Worm (Caenorhabditis elegans) whole organism, late embryonic: ENCODE measurements around the gene R07B7.10.
A peak's percentile ranks its signal among the peaks of the same experiment; 100 is the strongest.

Experiments
- C08G9.2 ChIP-seq: sonication (generic microtip); optimal IDR thresholded peaks from 2 replicates; lab custom pipeline; 2016; ENCODE audit warnings: mild to moderate bottlenecking, missing genetic modification characterization, moderate library complexity, missing compliant biosample characterization
- C38D4.7 ChIP-seq: fragments of 200-800 bp; sonication (Bioruptor generic); optimal IDR thresholded peaks from 2 replicates; lab custom pipeline; 2018; ENCODE audit warnings: mild to moderate bottlenecking, missing genetic modification characterization, moderate library complexity, missing compliant biosample characterization
- K09A11.1 ChIP-seq: sonication (generic microtip); optimal IDR thresholded peaks from 2 replicates; lab custom pipeline; 2017; ENCODE audit warnings: antibody characterized with exemption, mild to moderate bottlenecking, missing genetic modification characterization, missing compliant biosample characterization; ENCODE audit not compliant: insufficient read depth
- T23F11.4 ChIP-seq: fragments of 200-800 bp; sonication (Bioruptor generic); optimal IDR thresholded peaks from 2 replicates; lab custom pipeline; 2018; ENCODE audit warnings: mild to moderate bottlenecking, missing genetic modification characterization, missing compliant biosample characterization
- Y22D7AL.16 ChIP-seq: sonication (generic microtip); optimal IDR thresholded peaks from 2 replicates; lab custom pipeline; 2016; ENCODE audit warnings: missing genetic modification characterization, missing compliant biosample characterization
- ceh-18 ChIP-seq: sonication (generic microtip); optimal IDR thresholded peaks from 2 replicates; lab custom pipeline; 2016; ENCODE audit warnings: missing genetic modification characterization, missing compliant biosample characterization
- ceh-2 ChIP-seq: sonication (generic microtip); optimal IDR thresholded peaks from 2 replicates; lab custom pipeline; 2016; ENCODE audit warnings: missing genotype, missing genetic modification characterization, missing compliant biosample characterization
- ceh-30 ChIP-seq: fragments of 150-350 bp; optimal IDR thresholded peaks from 2 replicates; lab custom pipeline; 2014; ENCODE audit warnings: missing biosample characterization, missing genetic modification characterization
- ceh-31 ChIP-seq: sonication (generic microtip); optimal IDR thresholded peaks from 2 replicates; lab custom pipeline; 2016; ENCODE audit warnings: missing genetic modification characterization, missing compliant biosample characterization
- ceh-34 ChIP-seq: sonication (generic microtip); optimal IDR thresholded peaks from 2 replicates; lab custom pipeline; 2016; ENCODE audit warnings: mild to moderate bottlenecking, missing genetic modification characterization, missing compliant biosample characterization
- ceh-9 ChIP-seq: sonication (generic microtip); optimal IDR thresholded peaks from 2 replicates; lab custom pipeline; 2016; ENCODE audit warnings: mild to moderate bottlenecking, missing genetic modification characterization, inconsistent platforms, missing compliant biosample characterization
- elt-2 ChIP-seq: sonication (generic microtip); optimal IDR thresholded peaks from 2 replicates; lab custom pipeline; 2016; ENCODE audit warnings: missing genetic modification reagents, missing genetic modification characterization, missing compliant biosample characterization
- ets-4 ChIP-seq: sonication (generic microtip); optimal IDR thresholded peaks from 2 replicates; lab custom pipeline; 2016; ENCODE audit warnings: missing genetic modification characterization, missing compliant biosample characterization
- eyg-1 ChIP-seq: sonication (generic microtip); optimal IDR thresholded peaks from 2 replicates; lab custom pipeline; 2016; ENCODE audit warnings: missing genotype, missing genetic modification characterization, missing compliant biosample characterization
- fax-1 ChIP-seq: sonication (generic microtip); optimal IDR thresholded peaks from 2 replicates; lab custom pipeline; 2016; ENCODE audit warnings: missing genotype, missing genetic modification characterization, missing compliant biosample characterization
- gmeb-2 ChIP-seq: sonication (generic microtip); optimal IDR thresholded peaks from 2 replicates; lab custom pipeline; 2016; ENCODE audit warnings: missing genetic modification characterization, inconsistent platforms, missing compliant biosample characterization
- hlh-15 ChIP-seq: sonication (generic microtip); optimal IDR thresholded peaks from 2 replicates; lab custom pipeline; 2016; ENCODE audit warnings: missing genetic modification characterization, missing compliant biosample characterization
- hlh-30 ChIP-seq: sonication (generic microtip); optimal IDR thresholded peaks from 2 replicates; lab custom pipeline; 2017; ENCODE audit warnings: antibody characterized with exemption, missing genetic modification characterization, missing compliant biosample characterization; ENCODE audit not compliant: insufficient read depth
- hlh-6 ChIP-seq: sonication (generic microtip); optimal IDR thresholded peaks from 2 replicates; lab custom pipeline; 2016; ENCODE audit warnings: missing genotype, missing genetic modification characterization, missing compliant biosample characterization
- lin-11 ChIP-seq: fragments of 200-800 bp; sonication (Bioruptor generic); optimal IDR thresholded peaks from 2 replicates; lab custom pipeline; 2018; ENCODE audit warnings: mild to moderate bottlenecking, missing genetic modification characterization, missing compliant biosample characterization
- madf-2 ChIP-seq: sonication (generic microtip); optimal IDR thresholded peaks from 2 replicates; lab custom pipeline; 2017; ENCODE audit warnings: missing genetic modification characterization, missing compliant biosample characterization
- mec-3 ChIP-seq: sonication (generic microtip); optimal IDR thresholded peaks from 2 replicates; lab custom pipeline; 2016; ENCODE audit warnings: borderline replicate concordance, missing genetic modification characterization, missing compliant biosample characterization
- nhr-11 ChIP-seq: fragments of 150-350 bp; optimal IDR thresholded peaks from 2 replicates; lab custom pipeline; 2014; ENCODE audit warnings: missing biosample characterization, missing genetic modification characterization
- pag-3 ChIP-seq: sonication (generic microtip); optimal IDR thresholded peaks from 2 replicates; lab custom pipeline; 2016; ENCODE audit warnings: missing compliant biosample characterization, missing genetic modification characterization, borderline replicate concordance
- pax-1 ChIP-seq: fragments of 150-350 bp; optimal IDR thresholded peaks from 2 replicates; lab custom pipeline; 2014; ENCODE audit warnings: missing biosample characterization, missing genetic modification characterization
- pros-1 ChIP-seq: fragments of 150-350 bp; optimal IDR thresholded peaks from 2 replicates; lab custom pipeline; 2014; ENCODE audit warnings: missing biosample characterization, missing genetic modification reagents, missing genetic modification characterization
- rnt-1 ChIP-seq: sonication (generic microtip); optimal IDR thresholded peaks from 2 replicates; lab custom pipeline; 2016; ENCODE audit warnings: missing genetic modification characterization, missing compliant biosample characterization
- sdc-2 ChIP-seq: sonication (generic microtip); optimal IDR thresholded peaks from 2 replicates; lab custom pipeline; 2016; ENCODE audit warnings: missing genotype, missing genetic modification characterization, missing compliant biosample characterization
- sox-4 ChIP-seq: sonication (generic microtip); optimal IDR thresholded peaks from 2 replicates; lab custom pipeline; 2017; ENCODE audit warnings: mild to moderate bottlenecking, missing genetic modification characterization, inconsistent platforms, missing compliant biosample characterization
- syd-9 ChIP-seq: sonication (generic microtip); optimal IDR thresholded peaks from 2 replicates; lab custom pipeline; 2016; ENCODE audit warnings: mild to moderate bottlenecking, missing genetic modification characterization, moderate library complexity, missing compliant biosample characterization
- ttx-3 ChIP-seq: sonication (generic microtip); optimal IDR thresholded peaks from 2 replicates; lab custom pipeline; 2016; ENCODE audit warnings: missing genetic modification reagents, missing genetic modification characterization, missing compliant biosample characterization
- unc-55 ChIP-seq: sonication (generic microtip); optimal IDR thresholded peaks from 2 replicates; lab custom pipeline; 2017; ENCODE audit warnings: missing biosample characterization, missing genetic modification reagents, missing genetic modification characterization
- zip-5 ChIP-seq: sonication (generic microtip); optimal IDR thresholded peaks from 2 replicates; lab custom pipeline; 2016; ENCODE audit warnings: missing genetic modification characterization, missing compliant biosample characterization
- ztf-16 ChIP-seq: sonication (generic microtip); optimal IDR thresholded peaks from 2 replicates; lab custom pipeline; 2017; ENCODE audit warnings: missing genetic modification characterization, missing compliant biosample characterization

Gene R07B7.10

ce11 chrV:12074886-12075285 lies 8.1 kb upstream of the R07B7.10 start, which contains the start of gene R07B7.6:
TSS of gene R07B7.6 (minus strand) at chrV:12074986.
- no peak for TF ChIP-seq sox-4
- no peak for TF ChIP-seq ceh-30 (tag; lab: Kevin White, UChicago)
- no peak for TF ChIP-seq nhr-11 (tag; lab: Kevin White, UChicago)
- no peak for TF ChIP-seq ceh-9
- TF ChIP-seq ceh-34 (tag; lab: Kevin White, UChicago), result no peak
- no peak for TF ChIP-seq mec-3 (tag; lab: Kevin White, UChicago)
- no peak for TF ChIP-seq hlh-30 (tag; lab: Kevin White, UChicago)
- no peak for TF ChIP-seq ets-4 (tag; lab: Kevin White, UChicago)
- TF ChIP-seq ceh-2, result no peak

ce11 chrV:12075983-12076382 lies 7.0 kb upstream of the R07B7.10 start:
- TF ChIP-seq rnt-1 (tag; lab: Kevin White, UChicago) (no peak), hlh-15 (tag; lab: Kevin White, UChicago) (no peak), ceh-18 (tag; lab: Kevin White, UChicago) (no peak), ceh-30 (tag; lab: Kevin White, UChicago) (no peak), T23F11.4 (no peak), gmeb-2 (no peak), sox-4 (no peak), zip-5 (tag; lab: Kevin White, UChicago) (no peak), nhr-11 (tag; lab: Kevin White, UChicago) (no peak), syd-9 (tag; lab: Kevin White, UChicago) (no peak), C08G9.2 (tag; lab: Kevin White, UChicago) (no peak), sdc-2 (tag; lab: Kevin White, UChicago) (no peak), pag-3 (no peak), madf-2 (no peak), pax-1 (no peak), C38D4.7 (GFP tag; lab: Kevin White, UChicago) (no peak)

- TF ChIP-seq fax-1 (tag; lab: Kevin White, UChicago) (no peak), eyg-1 (tag; lab: Kevin White, UChicago) (no peak), hlh-6 (tag; lab: Kevin White, UChicago) (no peak), ceh-18 (tag; lab: Kevin White, UChicago) (no peak), rnt-1 (tag; lab: Kevin White, UChicago) (no peak), lin-11 (tag; lab: Kevin White, UChicago) (no peak), pax-1 (no peak), ceh-31 (tag; lab: Kevin White, UChicago) (no peak), unc-55 (GFP tag; lab: Kevin White, UChicago) (no peak)
Observed at ce11 chrV:12080274-12080673, 2.7 kb upstream of the R07B7.10 start, which contains the start of gene R07B7.9. TSS of gene R07B7.9 (minus strand) at chrV:12080374.

- TF ChIP-seq ceh-2, result no peak
- TF ChIP-seq ceh-31 (tag; lab: Kevin White, UChicago), result no peak
- TF ChIP-seq mec-3 (tag; lab: Kevin White, UChicago), result no peak
- no peak for TF ChIP-seq ets-4 (tag; lab: Kevin White, UChicago)
- no peak for TF ChIP-seq ztf-16 (tag; lab: Kevin White, UChicago)
- TF ChIP-seq ceh-9, result no peak
- no peak for TF ChIP-seq pag-3
- no peak for TF ChIP-seq pros-1 (tag; lab: Kevin White, UChicago)
- TF ChIP-seq syd-9 (tag; lab: Kevin White, UChicago), result no peak
- no peak for TF ChIP-seq K09A11.1 (tag; lab: Kevin White, UChicago)
- TF ChIP-seq ttx-3 (tag; lab: Kevin White, UChicago), result no peak
Observed at ce11 chrV:12084216-12084615, 1.2 kb downstream of the R07B7.10 start, which contains the start of gene R07B7.8. TSS of gene R07B7.8 (minus strand) at chrV:12084316.

ce11 chrV:12085867-12086634 lies 3.0 kb downstream of the R07B7.10 start:
- TF ChIP-seq Y22D7AL.16 (tag; lab: Kevin White, UChicago) (no peak), elt-2 (tag; lab: Kevin White, UChicago) (peak; percentile 90)
- TF ChIP-seq, all 69 proteins: peak for 1
